Worm (Caenorhabditis elegans) whole organism, L2 larva: ENCODE results near the gene gnrr-2.
A peak's percentile ranks its signal among the peaks of the same experiment; 100 is the strongest.

Experiments
- aly-2 ChIP-seq: fragments of 150-350 bp; optimal IDR thresholded peaks from 2 replicates; lab custom pipeline; 2014; ENCODE audit warnings: missing biosample characterization, missing genetic modification characterization
- egl-27 ChIP-seq: sonication (generic microtip); optimal IDR thresholded peaks from 3 replicates; lab custom pipeline; 2017; ENCODE audit warnings: missing biosample characterization, missing genetic modification reagents, missing genetic modification characterization
- elt-1 ChIP-seq: fragments of 150-350 bp; optimal IDR thresholded peaks from 2 replicates; lab custom pipeline; 2014; ENCODE audit warnings: missing biosample characterization, missing genetic modification characterization
- lin-11 ChIP-seq: fragments of 150-350 bp; sonication (generic microtip); optimal IDR thresholded peaks from 2 replicates; lab custom pipeline; 2014; ENCODE audit warnings: missing biosample characterization, missing genetic modification characterization, inconsistent platforms, mixed read lengths
- mab-5 ChIP-seq: fragments of 150-350 bp; optimal IDR thresholded peaks from 2 replicates; lab custom pipeline; 2014; ENCODE audit warnings: missing biosample characterization, missing genetic modification characterization
- mbf-1 ChIP-seq: sonication (generic microtip); optimal IDR thresholded peaks from 2 replicates; lab custom pipeline; 2017; ENCODE audit warnings: missing biosample characterization, missing genetic modification characterization
- mdl-1 ChIP-seq, 2 experiments: fragments of 150-350 bp in 1 of 2; sonication (generic microtip) in 1 of 2; optimal IDR thresholded peaks; 2 replicates each; lab custom pipeline; 2017; ENCODE audit warnings: missing biosample characterization in 2 of 2, missing genetic modification characterization in 2 of 2
- nhr-25 ChIP-seq: fragments of 150-350 bp; sonication (generic microtip); optimal IDR thresholded peaks from 3 replicates; lab custom pipeline; 2014; ENCODE audit warnings: missing biosample characterization, missing genetic modification characterization
- snpc-4 ChIP-seq: fragments of 150-350 bp; optimal IDR thresholded peaks from 2 replicates; lab custom pipeline; 2014; ENCODE audit warnings: missing biosample characterization, missing genetic modification characterization
- unc-55 ChIP-seq: fragments of 150-350 bp; sonication (generic microtip); optimal IDR thresholded peaks from 3 replicates; lab custom pipeline; 2014; ENCODE audit warnings: missing biosample characterization, missing genetic modification reagents, missing genetic modification characterization
- unc-62 ChIP-seq: fragments of 150-350 bp; optimal IDR thresholded peaks from 2 replicates; lab custom pipeline; 2014; ENCODE audit warnings: missing biosample characterization, missing genetic modification reagents, missing genetic modification characterization
- zag-1 ChIP-seq: fragments of 150-350 bp; optimal IDR thresholded peaks from 2 replicates; lab custom pipeline; 2014; ENCODE audit warnings: missing biosample characterization, missing genetic modification characterization
- ztf-4 ChIP-seq: fragments of 150-350 bp; optimal IDR thresholded peaks from 2 replicates; lab custom pipeline; 2014; ENCODE audit warnings: missing biosample characterization, missing genetic modification characterization

- TF ChIP-seq lin-11 (tag; lab: Kevin White, UChicago) (no peak), elt-1 (tag; lab: Kevin White, UChicago) (no peak), snpc-4 (tag; lab: Kevin White, UChicago) (no peak), unc-55 (no peak), mab-5 (tag; lab: Kevin White, UChicago) (peak; percentile 45), nhr-25 (tag; lab: Kevin White, UChicago) (no peak), mdl-1 (tag; optimal IDR thresholded peaks at IDR 0.05; lab: Kevin White, UChicago) (no peak), unc-62 (GFP tag; lab: Kevin White, UChicago) (no peak), zag-1 (tag; lab: Kevin White, UChicago) (peak; percentile 4), mbf-1 (no peak), egl-27 (no peak), ztf-4 (tag; lab: Kevin White, UChicago) (no peak), aly-2 (tag; lab: Kevin White, UChicago) (no peak)
These were observed 39.5 kb upstream of the gnrr-2 start for ce11 chrV:14369412-14369811.
